Fruit fly (Drosophila melanogaster) S2 (cell line): ENCODE measurements around the gene slam.

Source experiments
- CG8478 ChIP-seq: fragments of >200 bp; optimal IDR thresholded peaks from 2 replicates; lab custom pipeline; 2018
- CTCF ChIP-seq, 2 experiments: fragments of >200 bp; optimal IDR thresholded peaks; 2 replicates each; lab custom pipeline; 2018

dm6 chr2L:6324386-6324744 lies 47.8 kb upstream of the slam start:
- TF ChIP-seq CTCF (optimal IDR thresholded peaks at IDR 0.05; lab: Kevin White, UChicago), result no peak
- TF ChIP-seq CG8478, result no peak
